Fruit fly (Drosophila melanogaster) whole organism, embryonic: ENCODE measurements around the gene Or82a.
A peak's percentile ranks its signal among the peaks of the same experiment; 100 is the strongest.

Experiments
- Asciz ChIP-seq: fragments of 200-800 bp; sonication (Bioruptor generic); optimal IDR thresholded peaks from 2 replicates; lab custom pipeline; 2017; ENCODE audit warnings: missing biosample characterization, mild to moderate bottlenecking, missing genetic modification characterization, missing genetic modification reagents
- CG12299 ChIP-seq: fragments of 200-800 bp; sonication (Bioruptor generic); optimal IDR thresholded peaks from 2 replicates; lab custom pipeline; 2018; ENCODE audit warnings: missing biosample characterization, mild to moderate bottlenecking, missing genetic modification characterization
- CG12769 ChIP-seq: fragments of 200-800 bp; sonication (Bioruptor generic); optimal IDR thresholded peaks from 2 replicates; lab custom pipeline; 2019; ENCODE audit warnings: missing biosample characterization, mild to moderate bottlenecking, missing genetic modification characterization, moderate library complexity
- CG14050 ChIP-seq: fragments of 200-800 bp; sonication (Bioruptor generic); IDR thresholded peaks from 3 replicates; pipeline ENCODE4 v1.3.6; 2022; ENCODE audit warnings: missing biosample characterization, missing genetic modification characterization
- CG14860 ChIP-seq: fragments of 200-800 bp; sonication (Bioruptor generic); IDR thresholded peaks from 3 replicates; pipeline ENCODE4 v1.3.6; 2022; ENCODE audit warnings: missing biosample characterization, missing genetic modification characterization; ENCODE audit not compliant: partially characterized antibody
- CG15514 ChIP-seq: fragments of 200-800 bp; sonication (Bioruptor generic); optimal IDR thresholded peaks from 3 replicates; lab custom pipeline; 2017; ENCODE audit warnings: missing biosample characterization, missing genetic modification characterization, mild to moderate bottlenecking, moderate library complexity, missing genetic modification reagents
- CG1602 ChIP-seq: fragments of 200-800 bp; sonication (Bioruptor generic); optimal IDR thresholded peaks from 3 replicates; lab custom pipeline; 2016; ENCODE audit warnings: missing biosample characterization, missing genetic modification characterization
- CG1603 ChIP-seq: fragments of 200-800 bp; sonication (Bioruptor generic); optimal IDR thresholded peaks from 2 replicates; lab custom pipeline; 2019; ENCODE audit warnings: missing biosample characterization, mild to moderate bottlenecking, missing genetic modification characterization, moderate library complexity
- CG18011 ChIP-seq: fragments of 200-800 bp; sonication (Bioruptor generic); optimal IDR thresholded peaks from 2 replicates; lab custom pipeline; 2017; ENCODE audit warnings: missing biosample characterization, missing genetic modification characterization, mild to moderate bottlenecking, moderate library complexity, missing genotype
- CG1832 ChIP-seq: fragments of 200-800 bp; sonication (Bioruptor generic); optimal IDR thresholded peaks from 2 replicates; lab custom pipeline; 2017; ENCODE audit warnings: missing biosample characterization, mild to moderate bottlenecking, missing genetic modification characterization, inconsistent platforms
- CG2116 ChIP-seq: fragments of 200-800 bp; sonication (Bioruptor generic); optimal IDR thresholded peaks from 3 replicates; lab custom pipeline; 2018; ENCODE audit warnings: missing biosample characterization, mild to moderate bottlenecking, missing genetic modification characterization
- CG2712 ChIP-seq: fragments of 200-800 bp; optimal IDR thresholded peaks from 3 replicates; lab custom pipeline; 2019; ENCODE audit warnings: missing biosample characterization, mild to moderate bottlenecking, missing genetic modification characterization, moderate library complexity
- CG30403 ChIP-seq: fragments of 200-800 bp; sonication (Bioruptor generic); optimal IDR thresholded peaks from 3 replicates; lab custom pipeline; 2016; ENCODE audit warnings: missing biosample characterization, missing genetic modification characterization
- CG32767 ChIP-seq: fragments of 200-800 bp; sonication (Bioruptor generic); IDR thresholded peaks from 2 replicates; pipeline ENCODE4 v1.3.6; 2022; ENCODE audit warnings: missing biosample characterization, missing genetic modification characterization
- CG3281 ChIP-seq: fragments of 200-800 bp; sonication (Bioruptor generic); optimal IDR thresholded peaks from 3 replicates; lab custom pipeline; 2017; ENCODE audit warnings: missing biosample characterization, mild to moderate bottlenecking, missing genetic modification characterization
- CG3407 ChIP-seq: fragments of 200-800 bp; sonication (Bioruptor generic); optimal IDR thresholded peaks from 2 replicates; lab custom pipeline; 2018; ENCODE audit warnings: missing biosample characterization, mild to moderate bottlenecking, missing genetic modification characterization
- CG34224 ChIP-seq: fragments of 200-800 bp; sonication (Bioruptor generic); IDR thresholded peaks from 3 replicates; pipeline ENCODE4 v1.3.6; 2022; ENCODE audit warnings: missing biosample characterization, missing genetic modification characterization; ENCODE audit not compliant: partially characterized antibody
- CG4730 ChIP-seq: fragments of 200-800 bp; sonication (Bioruptor generic); IDR thresholded peaks from 2 replicates; pipeline ENCODE4 v1.3.6; 2022; ENCODE audit warnings: missing biosample characterization, missing genetic modification characterization
- CG4820 ChIP-seq: fragments of 200-800 bp; sonication (Bioruptor generic); optimal IDR thresholded peaks from 3 replicates; lab custom pipeline; 2016; ENCODE audit warnings: missing biosample characterization, missing genetic modification characterization
- CG6765 ChIP-seq: fragments of 200-800 bp; sonication (Bioruptor generic); optimal IDR thresholded peaks from 3 replicates; lab custom pipeline; 2017; ENCODE audit warnings: missing biosample characterization, mild to moderate bottlenecking, missing genetic modification characterization
- CG6854 ChIP-seq: fragments of 200-800 bp; sonication (Bioruptor generic); optimal IDR thresholded peaks from 3 replicates; lab custom pipeline; 2017; ENCODE audit warnings: missing biosample characterization, mild to moderate bottlenecking, missing genetic modification characterization
- CTCF ChIP-seq: fragments of 200-800 bp; sonication (Bioruptor generic); optimal IDR thresholded peaks from 2 replicates; lab custom pipeline; 2017; ENCODE audit warnings: missing biosample characterization, mild to moderate bottlenecking, missing genetic modification characterization, moderate library complexity
- Doc2 ChIP-seq: fragments of 200-800 bp; sonication (Bioruptor generic); IDR thresholded peaks from 2 replicates; pipeline ENCODE4 v1.3.6; 2022; ENCODE audit warnings: missing biosample characterization, missing genetic modification characterization
- Dref ChIP-seq: fragments of 200-800 bp; sonication (Bioruptor generic); IDR thresholded peaks from 2 replicates; pipeline ENCODE4 v1.3.6; 2022; ENCODE audit warnings: missing biosample characterization, missing genetic modification characterization
- Ets97D ChIP-seq: fragments of 200-800 bp; sonication (Bioruptor generic); optimal IDR thresholded peaks from 3 replicates; lab custom pipeline; 2016; ENCODE audit warnings: missing biosample characterization, missing genetic modification characterization
- Fer3 ChIP-seq: fragments of 200-800 bp; sonication (Bioruptor generic); optimal IDR thresholded peaks from 2 replicates; lab custom pipeline; 2018; ENCODE audit warnings: missing biosample characterization, mild to moderate bottlenecking, missing genetic modification characterization, moderate library complexity
- MBD-R2 ChIP-seq: fragments of 200-800 bp; sonication (Bioruptor generic); IDR thresholded peaks from 2 replicates; pipeline ENCODE4 v1.3.6; 2022; ENCODE audit warnings: missing biosample characterization, missing genetic modification characterization
- MESR4 ChIP-seq: fragments of 200-800 bp; sonication (Bioruptor generic); optimal IDR thresholded peaks from 2 replicates; lab custom pipeline; 2018; ENCODE audit warnings: missing biosample characterization, mild to moderate bottlenecking, missing genetic modification characterization, moderate library complexity
- NfI ChIP-seq: fragments of 200-800 bp; sonication (Bioruptor generic); optimal IDR thresholded peaks from 3 replicates; lab custom pipeline; 2018; ENCODE audit warnings: missing biosample characterization, mild to moderate bottlenecking, missing genetic modification characterization, moderate library complexity
- Ptx1 ChIP-seq: fragments of 200-800 bp; sonication (Bioruptor generic); IDR thresholded peaks from 2 replicates; pipeline ENCODE4 v1.3.6; 2022; ENCODE audit warnings: missing biosample characterization, missing genetic modification characterization
- Ravus ChIP-seq: fragments of 200-800 bp; sonication (Bioruptor generic); IDR thresholded peaks from 2 replicates; pipeline ENCODE4 v1.3.6; 2022; ENCODE audit warnings: missing biosample characterization, missing genetic modification characterization
- Rx ChIP-seq: fragments of 200-800 bp; sonication (Bioruptor generic); IDR thresholded peaks from 2 replicates; pipeline ENCODE4 v1.3.6; 2022; ENCODE audit warnings: missing biosample characterization, missing genetic modification characterization
- Six4 ChIP-seq: fragments of 200-800 bp; sonication (Bioruptor generic); optimal IDR thresholded peaks from 2 replicates; lab custom pipeline; 2016; ENCODE audit warnings: missing biosample characterization, missing genetic modification characterization
- Xbp1 ChIP-seq: fragments of 200-800 bp; sonication (Bioruptor generic); optimal IDR thresholded peaks from 3 replicates; lab custom pipeline; 2016; ENCODE audit warnings: missing biosample characterization, mild to moderate bottlenecking, missing genetic modification characterization
- ac ChIP-seq: fragments of 200-800 bp; sonication (Bioruptor generic); optimal IDR thresholded peaks from 3 replicates; lab custom pipeline; 2017; ENCODE audit warnings: missing biosample characterization, mild to moderate bottlenecking, missing genetic modification characterization
- amos ChIP-seq: fragments of 200-800 bp; sonication (Bioruptor generic); IDR thresholded peaks from 2 replicates; pipeline ENCODE4 v1.3.6; 2022; ENCODE audit warnings: missing biosample characterization, missing genetic modification characterization; ENCODE audit not compliant: partially characterized antibody
- bigmax ChIP-seq: fragments of 200-800 bp; sonication (Bioruptor generic); optimal IDR thresholded peaks from 2 replicates; lab custom pipeline; 2018; ENCODE audit warnings: missing biosample characterization, mild to moderate bottlenecking, missing genetic modification characterization
- cad ChIP-seq: fragments of >200 bp; optimal IDR thresholded peaks from 2 replicates; lab custom pipeline; 2017; ENCODE audit warnings: missing biosample characterization, missing genetic modification characterization
- cas ChIP-seq: fragments of 200-800 bp; sonication (Bioruptor generic); IDR thresholded peaks from 2 replicates; pipeline ENCODE4 v1.3.6; 2022; ENCODE audit warnings: missing biosample characterization, missing genetic modification characterization
- ci ChIP-seq: fragments of 200-800 bp; sonication (Bioruptor generic); IDR thresholded peaks from 3 replicates; pipeline ENCODE4 v1.3.6; 2022; ENCODE audit warnings: missing biosample characterization, missing genetic modification characterization
- dmrt11E ChIP-seq: fragments of 200-800 bp; sonication (Bioruptor generic); optimal IDR thresholded peaks from 3 replicates; lab custom pipeline; 2018; ENCODE audit warnings: missing biosample characterization, mild to moderate bottlenecking, missing genetic modification characterization, moderate library complexity
- gcm2 ChIP-seq: fragments of 200-800 bp; sonication (Bioruptor generic); optimal IDR thresholded peaks from 2 replicates; lab custom pipeline; 2016; ENCODE audit warnings: missing biosample characterization, missing genetic modification characterization
- lilli ChIP-seq: fragments of 200-800 bp; sonication (Bioruptor generic); optimal IDR thresholded peaks from 3 replicates; lab custom pipeline; 2016; ENCODE audit warnings: missing biosample characterization, missing genetic modification characterization
- nau ChIP-seq: fragments of 200-800 bp; sonication (Bioruptor generic); optimal IDR thresholded peaks from 3 replicates; lab custom pipeline; 2017; ENCODE audit warnings: missing biosample characterization, mild to moderate bottlenecking, missing genetic modification characterization, missing genetic modification reagents
- otp ChIP-seq: fragments of 200-800 bp; sonication (Bioruptor generic); IDR thresholded peaks from 3 replicates; pipeline ENCODE4, ENCODE4 v1.3.6; 2022; ENCODE audit warnings: missing biosample characterization, missing genetic modification characterization
- pros ChIP-seq: fragments of 200-800 bp; sonication (Bioruptor generic); optimal IDR thresholded peaks from 3 replicates; lab custom pipeline; 2019; ENCODE audit warnings: missing biosample characterization, mild to moderate bottlenecking, missing genetic modification characterization, moderate library complexity
- sd ChIP-seq: fragments of 200-800 bp; sonication (Bioruptor generic); optimal IDR thresholded peaks from 3 replicates; lab custom pipeline; 2018; ENCODE audit warnings: missing biosample characterization, mild to moderate bottlenecking, missing genetic modification characterization, moderate library complexity
- slbo ChIP-seq: fragments of 200-800 bp; sonication (Bioruptor generic); IDR thresholded peaks from 2 replicates; pipeline ENCODE4 v1.3.6; 2022; ENCODE audit warnings: missing biosample characterization, missing genetic modification characterization
- so ChIP-seq: fragments of 200-800 bp; sonication (Bioruptor generic); IDR thresholded peaks from 3 replicates; pipeline ENCODE4 v1.3.6; 2022; ENCODE audit warnings: missing biosample characterization, missing genetic modification characterization
- sr ChIP-seq: fragments of 200-800 bp; sonication (Bioruptor generic); IDR thresholded peaks from 3 replicates; pipeline ENCODE4 v1.3.6; 2022; ENCODE audit warnings: missing biosample characterization, missing genetic modification characterization
- vnd ChIP-seq: fragments of 200-800 bp; sonication (Bioruptor generic); IDR thresholded peaks from 3 replicates; pipeline ENCODE4 v1.3.6; 2022; ENCODE audit warnings: missing biosample characterization, missing genetic modification characterization; ENCODE audit not compliant: partially characterized antibody
- zfh1 ChIP-seq: fragments of 200-800 bp; sonication (Bioruptor generic); IDR thresholded peaks from 3 replicates; pipeline ENCODE4 v1.3.6; 2022; ENCODE audit warnings: missing biosample characterization, missing genetic modification characterization

Gene Or82a

dm6 chr3R:4214038-4214437, 42.7 kb upstream of the Or82a start (continued):
- TF ChIP-seq Dref (GFP tag; lab: Robert Waterston, UW) (no peak), vnd (GFP tag; lab: Robert Waterston, UW) (no peak), CG30403 (GFP tag; lab: Kevin White, UChicago) (peak; percentile 69), Asciz (GFP tag; lab: Kevin White, UChicago) (peak; percentile 65), Ets97D (GFP tag; lab: Kevin White, UChicago) (no peak), CG34224 (GFP tag; lab: Robert Waterston, UW) (no peak), Xbp1 (peak; percentile 82), amos (no peak), Six4 (GFP tag; lab: Kevin White, UChicago) (peak; percentile 64), MBD-R2 (peak; percentile 31), cad (GFP tag; lab: Kevin White, UChicago) (no peak), Doc2 (GFP tag; lab: Robert Waterston, UW) (peak; percentile 66), CG1603 (peak; percentile 92), CG12769 (tag; lab: Kevin White, UChicago) (peak; percentile 86), Ravus (GFP tag; lab: Robert Waterston, UW) (no peak), lilli (peak; percentile 59), otp (GFP tag; lab: Robert Waterston, UW) (peak; percentile 83), CG14860 (GFP tag; lab: Robert Waterston, UW) (no peak), ci (GFP tag; lab: Robert Waterston, UW) (peak; percentile 95), Fer3 (peak; percentile 64), NfI (GFP tag; lab: Kevin White, UChicago) (peak; percentile 70), CG18011 (GFP tag; lab: Kevin White, UChicago) (peak; percentile 18), sd (tag; lab: Kevin White, UChicago) (no peak), so (GFP tag; lab: Robert Waterston, UW) (peak; percentile 88), sr (GFP tag; lab: Robert Waterston, UW) (peak; percentile 89; the same call in 2 of the 3 replicates), slbo (GFP tag; lab: Robert Waterston, UW) (peak; percentile 88), bigmax (GFP tag; lab: Kevin White, UChicago) (no peak), Ptx1 (peak; percentile 94), CTCF (peak; percentile 31), CG6854 (GFP tag; lab: Kevin White, UChicago) (no peak), CG32767 (GFP tag; lab: Robert Waterston, UW) (peak; percentile 41; the same call in 1 of the 2 replicates), CG2116 (no peak), nau (GFP tag; lab: Kevin White, UChicago) (peak; percentile 66), CG2712 (tag; lab: Kevin White, UChicago) (peak; percentile 79), CG4820 (GFP tag; lab: Kevin White, UChicago) (peak; percentile 80), Rx (GFP tag; lab: Robert Waterston, UW) (peak; percentile 90), CG1602 (GFP tag; lab: Kevin White, UChicago) (peak; percentile 65), CG4730 (GFP tag; lab: Robert Waterston, UW) (peak; percentile 75), pros (GFP tag; lab: Kevin White, UChicago) (no peak), gcm2 (GFP tag; lab: Kevin White, UChicago) (peak; percentile 69), CG15514 (GFP tag; lab: Kevin White, UChicago) (peak; percentile 48), MESR4 (GFP tag; lab: Kevin White, UChicago) (no peak), ac (no peak), CG6765 (GFP tag; lab: Kevin White, UChicago) (no peak), zfh1 (GFP tag; lab: Robert Waterston, UW) (peak; percentile 93), dmrt11E (tag; lab: Kevin White, UChicago) (peak; percentile 31), CG3281 (GFP tag; lab: Kevin White, UChicago) (peak; percentile 55), CG3407 (peak; percentile 69), CG12299 (tag; lab: Kevin White, UChicago) (no peak), CG1832 (GFP tag; lab: Kevin White, UChicago) (no peak), cas (GFP tag; lab: Robert Waterston, UW) (no peak), CG14050 (GFP tag; lab: Robert Waterston, UW) (peak; percentile 77)
